Fruit fly (Drosophila melanogaster): ENCODE results near the gene mrt.

mrt gene

DNA sequence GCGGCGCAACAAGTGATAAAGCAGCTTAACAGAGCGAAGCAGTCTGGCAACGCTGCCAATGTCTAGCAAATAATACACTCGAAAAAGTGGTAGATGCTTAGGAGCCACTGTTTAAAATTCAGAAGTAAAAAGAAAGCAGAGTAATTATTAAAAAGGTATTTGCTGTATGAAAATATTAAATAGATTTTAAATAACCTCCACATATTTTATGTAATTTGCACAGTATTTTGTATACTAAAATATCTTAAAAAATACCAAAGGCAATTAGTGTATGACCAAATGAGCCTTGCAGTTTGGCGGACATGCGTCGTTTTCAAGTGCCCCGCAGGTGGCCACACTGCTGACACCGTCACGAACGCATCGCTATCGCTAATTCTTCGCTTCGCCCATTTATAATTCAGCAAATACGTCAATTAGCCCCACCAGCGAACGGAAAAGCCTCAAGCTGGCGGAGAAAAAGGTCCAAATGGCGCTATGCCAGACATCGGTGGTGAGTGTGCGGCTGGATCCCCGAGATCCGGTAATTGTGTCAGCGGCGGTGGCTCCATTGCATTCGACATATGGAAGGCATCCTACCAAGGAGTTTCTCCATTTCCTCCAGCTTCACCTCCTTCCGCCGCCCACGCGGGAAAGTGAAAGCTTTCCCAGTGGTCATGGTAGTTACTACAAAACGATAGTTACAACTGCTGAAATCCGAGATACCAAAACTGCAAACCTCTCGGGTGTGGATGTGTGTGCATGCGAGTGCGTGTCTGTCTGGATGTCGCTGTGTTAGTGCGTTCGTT, 29.1 kb downstream of the mrt start, which contains the start of gene pll (continued):
- no peak for TF ChIP-seq CG16779 (tag; optimal IDR thresholded peaks at IDR 0.05)
- no peak for TF ChIP-seq Met (GFP tag; optimal IDR thresholded peaks at IDR 0.05)
- no peak for TF ChIP-seq ss (GFP tag; optimal IDR thresholded peaks at IDR 0.05)
- TF ChIP-seq Blimp-1 (GFP tag; optimal IDR thresholded peaks at IDR 0.05), result peak; percentile 36
- no peak for TF ChIP-seq CG6276 (GFP tag; optimal IDR thresholded peaks at IDR 0.05)
- TF ChIP-seq CG11762 (GFP tag; optimal IDR thresholded peaks at IDR 0.05; ENCODE audit: insufficient read depth), result peak; percentile 57
- peak; percentile 96 for TF ChIP-seq eg (GFP tag; IDR thresholded peaks at IDR 0.05)
- peak; percentile 40 for TF ChIP-seq fd59A (GFP tag; optimal IDR thresholded peaks at IDR 0.05)
- TF ChIP-seq Sox15 (GFP tag; optimal IDR thresholded peaks at IDR 0.05), result peak; percentile 61
- TF ChIP-seq topi (GFP tag; optimal IDR thresholded peaks at IDR 0.05), result peak; percentile 73
- no peak for TF ChIP-seq fd85E (GFP tag; optimal IDR thresholded peaks at IDR 0.05)
- TF ChIP-seq Smox (GFP tag; optimal IDR thresholded peaks at IDR 0.05), result peak; percentile 78
- TF ChIP-seq Sox102F (GFP tag; optimal IDR thresholded peaks at IDR 0.05), result no peak
- TF ChIP-seq lz (GFP tag; optimal IDR thresholded peaks at IDR 0.05), result peak; percentile 80
- peak; percentile 75 for TF ChIP-seq CG6792 (GFP tag; optimal IDR thresholded peaks at IDR 0.05)
- no peak for TF ChIP-seq dac (GFP tag; optimal IDR thresholded peaks at IDR 0.05)
- peak; percentile 73 for TF ChIP-seq Ets96B (tag; optimal IDR thresholded peaks at IDR 0.05)
- no peak for TF ChIP-seq pdm3 (GFP tag; optimal IDR thresholded peaks at IDR 0.05)
- no peak for TF ChIP-seq salr (GFP tag; optimal IDR thresholded peaks at IDR 0.05)
- TF ChIP-seq CG10669 (GFP tag; optimal IDR thresholded peaks at IDR 0.05), result peak; percentile 65
- TF ChIP-seq fkh (GFP tag; optimal IDR thresholded peaks at IDR 0.05), result peak; percentile 17
- TF ChIP-seq Ets21C (GFP tag; optimal IDR thresholded peaks at IDR 0.05), result no peak
- peak; percentile 58 for TF ChIP-seq Eip93F (GFP tag; optimal IDR thresholded peaks at IDR 0.05)
- no peak for TF ChIP-seq achi (GFP tag; optimal IDR thresholded peaks at IDR 0.05)
- TF ChIP-seq CG6163 (GFP tag; IDR thresholded peaks at IDR 0.05), result peak; percentile 91
- TF ChIP-seq Lpt (GFP tag; optimal IDR thresholded peaks at IDR 0.05), result peak; percentile 54
- TF ChIP-seq svp (GFP tag), result peak; percentile 94
- no peak for TF ChIP-seq CG32006 (GFP tag; optimal IDR thresholded peaks at IDR 0.05)
- no peak for TF ChIP-seq CG6854 (GFP tag; optimal IDR thresholded peaks at IDR 0.05)
- peak; percentile 70; the same call in 1 of the 2 replicates for TF ChIP-seq CG11294 (GFP tag; IDR thresholded peaks at IDR 0.05)
- no peak for TF ChIP-seq CG9139 (GFP tag; optimal IDR thresholded peaks at IDR 0.05)
- no peak for TF ChIP-seq vri (GFP tag; optimal IDR thresholded peaks at IDR 0.05)
- no peak for TF ChIP-seq CG4318 (GFP tag; optimal IDR thresholded peaks at IDR 0.05)
- peak; percentile 85 for TF ChIP-seq CG31627 (GFP tag; optimal IDR thresholded peaks at IDR 0.05)
- peak; percentile 82 for TF ChIP-seq cyc (GFP tag; optimal IDR thresholded peaks at IDR 0.05)
- TF ChIP-seq CG15336 (GFP tag; IDR thresholded peaks at IDR 0.05), result peak; percentile 80
- peak; percentile 74 for TF ChIP-seq Gug (GFP tag; IDR thresholded peaks at IDR 0.05)

DNA sequence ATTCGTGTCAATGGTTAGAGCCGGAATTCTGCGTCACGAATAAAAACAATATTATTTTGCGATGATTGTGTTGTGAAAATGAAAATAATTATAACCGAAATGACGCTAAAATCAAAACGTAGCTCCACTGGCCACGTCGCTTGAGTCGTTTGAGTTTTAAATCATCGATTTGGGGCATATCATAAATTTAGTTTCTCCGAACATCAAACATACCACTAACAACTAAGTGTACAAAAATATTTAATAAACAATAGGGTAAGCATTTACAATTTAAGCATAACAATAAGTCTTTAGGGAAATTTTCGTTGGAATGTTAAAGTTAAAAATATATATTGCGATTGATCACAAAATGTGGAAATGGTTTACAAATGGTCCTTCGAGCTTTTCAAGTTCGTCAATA, 31.6 kb downstream of the mrt start, which contains the start of the genes TTLL6B and TfIIA-L:
TSS of gene TTLL6B (minus strand) at position 101 of the 400 bp plus-strand sequence.
TSS of gene TfIIA-L (plus strand) at position 206 of the 400 bp plus-strand sequence.
- TF ChIP-seq CG6792 (GFP tag; optimal IDR thresholded peaks at IDR 0.05) (no peak), CG6854 (GFP tag; optimal IDR thresholded peaks at IDR 0.05) (no peak), Sox15 (GFP tag; optimal IDR thresholded peaks at IDR 0.05) (no peak), dsx (GFP tag; optimal IDR thresholded peaks at IDR 0.05; ENCODE audit: poor library complexity, severe bottlenecking) (no peak), Sox102F (GFP tag; optimal IDR thresholded peaks at IDR 0.05) (no peak), CG8319 (GFP tag; optimal IDR thresholded peaks at IDR 0.05) (no peak), CG32006 (GFP tag; optimal IDR thresholded peaks at IDR 0.05) (no peak), CG15336 (GFP tag; IDR thresholded peaks at IDR 0.05) (no peak), CG10631 (GFP tag; optimal IDR thresholded peaks at IDR 0.05) (no peak), CG9139 (GFP tag; optimal IDR thresholded peaks at IDR 0.05) (no peak), svp (GFP tag) (no peak), Smox (GFP tag; optimal IDR thresholded peaks at IDR 0.05) (no peak), CG16779 (tag; optimal IDR thresholded peaks at IDR 0.05) (no peak), CG11294 (GFP tag; IDR thresholded peaks at IDR 0.05) (no peak), lz (GFP tag; optimal IDR thresholded peaks at IDR 0.05) (no peak), CG6276 (GFP tag; optimal IDR thresholded peaks at IDR 0.05) (no peak), fd85E (GFP tag; optimal IDR thresholded peaks at IDR 0.05) (no peak), topi (GFP tag; optimal IDR thresholded peaks at IDR 0.05) (no peak), spab (GFP tag; optimal IDR thresholded peaks at IDR 0.05) (no peak)
